Worm (Caenorhabditis elegans): Measurements from ENCODE around the gene rga-1.

Gene rga-1

DNA sequence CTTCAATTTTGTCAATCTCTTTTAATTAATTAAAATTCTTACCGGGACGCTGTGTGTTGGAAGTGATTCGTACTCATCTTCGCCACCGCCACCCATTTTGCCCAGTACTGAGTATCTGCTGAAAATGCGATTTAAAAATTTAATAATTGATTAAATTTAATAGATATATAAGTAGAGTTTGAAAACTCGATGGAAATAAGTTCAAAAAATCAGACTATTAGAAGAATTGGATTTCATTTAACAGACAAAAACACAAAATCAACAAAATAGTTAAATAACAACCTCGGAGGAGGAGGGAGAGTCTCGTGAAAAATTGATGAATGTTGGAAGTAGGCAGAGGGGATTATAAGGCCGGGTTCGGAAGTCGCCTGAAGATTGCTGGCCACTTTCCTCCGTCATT, 7.2 kb downstream of the rga-1 start, which contains the start of gene mfn-1:
mfn-1 (minus strand) TSS at position 101 of the 400 bp plus-strand sequence.
- no peak for TF ChIP-seq nhr-11 (tag; optimal IDR thresholded peaks at IDR 0.05)
- TF ChIP-seq pha-4 (tag; optimal IDR thresholded peaks at IDR 0.05), result no peak
- no peak for TF ChIP-seq pha-2 (tag; optimal IDR thresholded peaks at IDR 0.05)

DNA sequence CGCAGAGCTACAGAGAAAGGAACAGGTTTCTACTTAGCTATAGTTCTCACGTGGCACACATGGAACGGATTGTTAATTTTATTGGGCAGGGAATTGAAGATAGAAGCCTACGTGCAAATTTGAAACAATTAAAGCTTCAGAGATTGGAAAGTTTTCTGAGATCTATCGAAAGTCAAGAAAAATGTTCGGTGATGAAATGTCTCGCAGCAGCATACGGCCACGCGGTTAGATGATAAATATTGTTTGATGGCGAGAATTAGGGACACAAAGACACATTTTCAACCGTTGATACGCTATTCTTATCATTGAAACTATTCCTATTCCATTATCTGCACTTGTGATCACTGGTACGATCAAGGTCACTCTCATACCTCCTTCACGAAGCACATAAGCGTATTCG, 7.8 kb downstream of the rga-1 start:
- peak; percentile 75 for TF ChIP-seq elt-2 (tag; optimal IDR thresholded peaks at IDR 0.05)
- TF ChIP-seq zip-5 (tag; optimal IDR thresholded peaks at IDR 0.05), result no peak
- no peak for TF ChIP-seq nhr-11 (tag; optimal IDR thresholded peaks at IDR 0.05)
- no peak for TF ChIP-seq tbx-2 (tag; optimal IDR thresholded peaks at IDR 0.05)

DNA sequence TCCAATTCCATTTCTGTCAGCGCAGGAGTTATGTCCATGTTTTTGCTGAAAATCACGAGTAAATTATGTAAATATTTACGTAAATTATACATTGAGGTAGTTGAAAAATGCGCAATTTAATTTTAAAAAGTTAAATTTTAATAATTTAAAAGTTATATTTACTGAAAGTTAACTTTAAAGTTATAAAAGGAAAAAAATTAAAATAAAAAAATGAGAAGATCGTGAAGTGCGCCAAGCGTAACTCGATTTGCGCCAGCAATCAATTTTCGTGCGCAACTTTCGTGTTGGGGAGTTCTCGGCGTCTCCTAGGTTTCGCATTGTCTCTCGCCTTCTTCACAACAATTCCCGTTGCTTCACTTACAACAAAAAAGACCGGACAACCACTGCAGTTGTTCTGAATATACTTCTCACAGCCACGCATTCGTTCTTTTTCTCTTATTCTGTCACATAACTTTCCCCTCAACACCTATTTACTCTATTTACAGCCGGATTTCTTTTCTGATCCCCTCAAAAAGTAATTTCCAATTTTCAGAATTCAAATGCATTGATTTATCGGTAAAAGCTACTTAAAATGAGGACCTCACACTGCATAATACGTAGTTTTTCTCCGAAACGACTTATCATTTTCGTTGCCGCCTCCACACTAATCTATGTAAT, 9.0 kb downstream of the rga-1 start, which contains the start of the genes metl-1 and W02B12.11:
metl-1 (minus strand) TSS at position 51 of the 657 bp plus-strand sequence.
W02B12.11 (plus strand) TSS at position 337 of the 657 bp plus-strand sequence.
- peak; percentile 31 for TF ChIP-seq pqm-1 (tag; optimal IDR thresholded peaks at IDR 0.05)
- TF ChIP-seq sdc-2 (tag; optimal IDR thresholded peaks at IDR 0.05), result peak; percentile 6
- TF ChIP-seq sox-2 (GFP tag; IDR thresholded peaks at IDR 0.05), result peak; percentile 50
- peak; percentile 66 for TF ChIP-seq elt-2 (tag; optimal IDR thresholded peaks at IDR 0.05)
- no peak for TF ChIP-seq fkh-6 (tag; optimal IDR thresholded peaks at IDR 0.05)
- TF ChIP-seq gmeb-2 (tag; optimal IDR thresholded peaks at IDR 0.05), result no peak
- no peak for TF ChIP-seq pros-1 (tag; optimal IDR thresholded peaks at IDR 0.05)
- peak; percentile 3 for TF ChIP-seq unc-42 (tag; optimal IDR thresholded peaks at IDR 0.05)
- peak; percentile 20 for TF ChIP-seq ceh-14 (tag; optimal IDR thresholded peaks at IDR 0.05)
- peak; percentile 34 for TF ChIP-seq syd-9 (tag; optimal IDR thresholded peaks at IDR 0.05)
- TF ChIP-seq ref-2 (tag; optimal IDR thresholded peaks at IDR 0.05), result peak; percentile 49
- TF ChIP-seq pat-9 (tag; optimal IDR thresholded peaks at IDR 0.05), result peak; percentile 50
- TF ChIP-seq F13H6.1 (tag; optimal IDR thresholded peaks at IDR 0.05), result no peak
- peak; percentile 26 for TF ChIP-seq Y22D7AL.16 (tag; optimal IDR thresholded peaks at IDR 0.05)
- peak; percentile 19 for TF ChIP-seq ceh-18 (tag; optimal IDR thresholded peaks at IDR 0.05)
- peak; percentile 13 for TF ChIP-seq che-1 (tag; optimal IDR thresholded peaks at IDR 0.05)
- peak; percentile 31 for TF ChIP-seq pha-2 (tag; optimal IDR thresholded peaks at IDR 0.05)
- TF ChIP-seq fax-1 (tag; optimal IDR thresholded peaks at IDR 0.05), result peak; percentile 13
- TF ChIP-seq ceh-31 (tag; optimal IDR thresholded peaks at IDR 0.05), result peak; percentile 43
- peak; percentile 63 for TF ChIP-seq madf-2 (tag; optimal IDR thresholded peaks at IDR 0.05)
- TF ChIP-seq lin-11 (tag; optimal IDR thresholded peaks at IDR 0.05), result peak; percentile 20
- TF ChIP-seq unc-3 (GFP tag; conservative IDR thresholded peaks at IDR 0.05), result 0 out of 2 replicates have a peak, but pooled peaks have one; percentile 24
- TF ChIP-seq unc-3 (tag; optimal IDR thresholded peaks at IDR 0.05), result no peak
- no peak for TF ChIP-seq ets-4 (tag; optimal IDR thresholded peaks at IDR 0.05)
- TF ChIP-seq ceh-48 (tag; optimal IDR thresholded peaks at IDR 0.05), result peak; percentile 14
- no peak for TF ChIP-seq K09A11.1 (tag; optimal IDR thresholded peaks at IDR 0.05; ENCODE audit: insufficient read depth)
- TF ChIP-seq ttx-3 (tag; optimal IDR thresholded peaks at IDR 0.05), result peak; percentile 19
- TF ChIP-seq pax-1 (tag; optimal IDR thresholded peaks at IDR 0.05), result no peak
- no peak for TF ChIP-seq ahr-1 (tag; optimal IDR thresholded peaks at IDR 0.05)
- peak; percentile 62 for TF ChIP-seq nfya-1 (tag; optimal IDR thresholded peaks at IDR 0.05)
- TF ChIP-seq hlh-8 (tag; optimal IDR thresholded peaks at IDR 0.05), result peak; percentile 7
- TF ChIP-seq ceh-34 (tag; optimal IDR thresholded peaks at IDR 0.05), result peak; percentile 37
- peak; percentile 46 for TF ChIP-seq tbx-2 (tag; optimal IDR thresholded peaks at IDR 0.05)
- peak; percentile 19 for TF ChIP-seq unc-86 (tag; optimal IDR thresholded peaks at IDR 0.05)

DNA sequence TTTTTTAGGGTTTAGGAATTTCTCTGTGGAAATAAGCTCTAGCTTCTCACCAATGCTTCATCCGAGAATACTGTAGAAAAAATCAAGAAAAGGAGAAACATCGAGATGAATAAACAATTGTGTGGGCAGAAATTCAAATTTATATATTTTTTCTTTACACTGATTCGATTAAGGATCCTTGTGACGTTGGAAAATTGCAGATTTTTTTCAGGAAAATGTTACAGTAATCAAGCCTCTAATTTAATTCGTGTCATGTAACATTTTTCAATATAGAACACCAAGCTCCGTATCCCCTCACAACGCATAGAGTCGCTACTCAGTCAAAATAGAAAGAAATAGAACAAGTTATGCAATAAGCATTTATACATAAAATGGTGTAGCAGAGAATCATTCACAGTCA, 11.7 kb downstream of the rga-1 start, which contains the start of gene W02B12.16:
W02B12.16 (minus strand) TSS at position 101 of the 400 bp plus-strand sequence.
- TF ChIP-seq hlh-13 (GFP tag; optimal IDR thresholded peaks at IDR 0.05) (no peak), C08G9.2 (tag; optimal IDR thresholded peaks at IDR 0.05) (no peak), ref-2 (tag; optimal IDR thresholded peaks at IDR 0.05) (no peak), ceh-9 (tag; optimal IDR thresholded peaks at IDR 0.05) (no peak)
